Fruit fly (Drosophila melanogaster): Measurements from ENCODE around the gene CG9555.

Gene CG9555

dm6 chr2L:8952194-8953037, 39.1 kb upstream of the CG9555 start (continued):
- TF ChIP-seq ttk (GFP tag; IDR thresholded peaks at IDR 0.05), result peak; percentile 49
- TF ChIP-seq ara (GFP tag; IDR thresholded peaks at IDR 0.05), result peak; percentile 54; the same call in 1 of the 2 replicates
- peak; percentile 31 for TF ChIP-seq Oli (tag; optimal IDR thresholded peaks at IDR 0.05)
- TF ChIP-seq CG17361 (GFP tag; IDR thresholded peaks at IDR 0.05), result peak; percentile 62; the same call in 2 of the 3 replicates
- peak; percentile 60 for TF ChIP-seq lmd (GFP tag; IDR thresholded peaks at IDR 0.05)
- TF ChIP-seq CG2202 (tag; optimal IDR thresholded peaks at IDR 0.05), result peak; percentile 27
- peak; percentile 11 for TF ChIP-seq CG11723 (GFP tag; optimal IDR thresholded peaks at IDR 0.05)
- peak; percentile 71 for TF ChIP-seq Rfx (GFP tag; IDR thresholded peaks at IDR 0.05)
- TF ChIP-seq CG17328 (GFP tag; IDR thresholded peaks at IDR 0.05), result peak; percentile 49; the same call in 1 of the 2 replicates
- peak; percentile 9 for TF ChIP-seq run (tag; optimal IDR thresholded peaks at IDR 0.05)
- peak; percentile 42 for TF ChIP-seq NC2β (GFP tag; optimal IDR thresholded peaks at IDR 0.05)
- peak; percentile 76 for TF ChIP-seq CTCF (GFP tag; optimal IDR thresholded peaks at IDR 0.05)
- TF ChIP-seq Neu2 (GFP tag; optimal IDR thresholded peaks at IDR 0.05; ENCODE audit: borderline replicate concordance), result no peak
- peak; percentile 27; the same call in 1 of the 2 replicates for TF ChIP-seq Ada2b (GFP tag; IDR thresholded peaks at IDR 0.05)
- peak; percentile 64 for TF ChIP-seq chn (GFP tag; optimal IDR thresholded peaks at IDR 0.05)
- TF ChIP-seq HLH3B (GFP tag; IDR thresholded peaks at IDR 0.05), result peak; percentile 42; the same call in 1 of the 2 replicates
- TF ChIP-seq zen (tag; optimal IDR thresholded peaks at IDR 0.05), result peak; percentile 37
- TF ChIP-seq ci (GFP tag; IDR thresholded peaks at IDR 0.05), result peak; percentile 68
- peak; percentile 35; the same call in 1 of the 2 replicates for TF ChIP-seq danr (GFP tag; IDR thresholded peaks at IDR 0.05)
- TF ChIP-seq dm (GFP tag; optimal IDR thresholded peaks at IDR 0.05), result peak; percentile 24
- no peak for TF ChIP-seq CG2116 (GFP tag; optimal IDR thresholded peaks at IDR 0.05)
- no peak for TF ChIP-seq CG11560 (tag; IDR thresholded peaks at IDR 0.05)
- peak; percentile 50 for TF ChIP-seq CG3163 (GFP tag; optimal IDR thresholded peaks at IDR 0.05)
- TF ChIP-seq sim (GFP tag; IDR thresholded peaks at IDR 0.05), result peak; percentile 20; the same call in 1 of the 2 replicates
- TF ChIP-seq Gug (GFP tag; IDR thresholded peaks at IDR 0.05), result peak; percentile 46; the same call in 2 of the 4 replicates
- TF ChIP-seq Optix (GFP tag; IDR thresholded peaks at IDR 0.05), result 0 out of 3 replicates have a peak, but pooled peaks have one; percentile 26
- TF ChIP-seq her (GFP tag; optimal IDR thresholded peaks at IDR 0.05), result peak; percentile 66
- TF ChIP-seq tio (GFP tag; optimal IDR thresholded peaks at IDR 0.05), result peak; percentile 37
- peak; percentile 30 for TF ChIP-seq CoRest (tag; optimal IDR thresholded peaks at IDR 0.05)
- peak; percentile 46; the same call in 1 of the 3 replicates for TF ChIP-seq ase (GFP tag; IDR thresholded peaks at IDR 0.05)
- TF ChIP-seq CG8388 (GFP tag; optimal IDR thresholded peaks at IDR 0.05), result peak; percentile 42
- peak; percentile 9 for TF ChIP-seq mam (GFP tag; optimal IDR thresholded peaks at IDR 0.05)
- TF ChIP-seq CG33213 (GFP tag; optimal IDR thresholded peaks at IDR 0.05), result peak; percentile 51
- TF ChIP-seq CG13894 (tag; optimal IDR thresholded peaks at IDR 0.05), result peak; percentile 17
- TF ChIP-seq CG32772 (GFP tag; IDR thresholded peaks at IDR 0.05), result peak; percentile 67
- no peak for TF ChIP-seq cas (GFP tag; IDR thresholded peaks at IDR 0.05)
- TF ChIP-seq nau (GFP tag; optimal IDR thresholded peaks at IDR 0.05), result peak; percentile 11
- TF ChIP-seq sd (tag; optimal IDR thresholded peaks at IDR 0.05), result peak; percentile 32
- TF ChIP-seq CG13296 (GFP tag; optimal IDR thresholded peaks at IDR 0.05), result peak; percentile 7
- TF ChIP-seq CG11695 (GFP tag; IDR thresholded peaks at IDR 0.05), result 0 out of 3 replicates have a peak, but pooled peaks have one; percentile 33
- TF ChIP-seq Drgx (GFP tag; IDR thresholded peaks at IDR 0.05), result peak; percentile 77
- TF ChIP-seq CG1602 (GFP tag; optimal IDR thresholded peaks at IDR 0.05), result peak; percentile 4
- TF ChIP-seq GATAe (GFP tag; conservative IDR thresholded peaks at IDR 0.05), result peak; percentile 44; the same call in 1 of the 2 replicates
- no peak for TF ChIP-seq Tbp (GFP tag; optimal IDR thresholded peaks at IDR 0.05)
- peak; percentile 35 for TF ChIP-seq Blimp-1 (GFP tag; optimal IDR thresholded peaks at IDR 0.05)
- TF ChIP-seq bcd (GFP tag; optimal IDR thresholded peaks at IDR 0.05), result peak; percentile 38
- TF ChIP-seq Chrac-16 (GFP tag; optimal IDR thresholded peaks at IDR 0.05), result peak; percentile 55
- TF ChIP-seq maf-S (GFP tag; optimal IDR thresholded peaks at IDR 0.05), result no peak
- peak; percentile 32; the same call in 1 of the 2 replicates for TF ChIP-seq MBD-R2 (GFP tag; IDR thresholded peaks at IDR 0.05)

All from whole organism, embryonic.